Fruit fly (Drosophila melanogaster): ENCODE measurements around the gene Hr38.

- TF ChIP-seq Myc (optimal IDR thresholded peaks at IDR 0.05), result no peak
- no peak for TF ChIP-seq insv (optimal IDR thresholded peaks at IDR 0.05)
- TF ChIP-seq psq (optimal IDR thresholded peaks at IDR 0.05), result no peak
- TF ChIP-seq h (optimal IDR thresholded peaks at IDR 0.05), result no peak
- TF ChIP-seq ttk (optimal IDR thresholded peaks at IDR 0.05), result no peak
Observed at dm6 chr2L:20758847-20759465, 44.6 kb upstream of the Hr38 start.

All from Kc167 (cell line).